Worm (Caenorhabditis elegans) whole organism, midembryonic: ENCODE results near the gene fbxa-96.

Experiments
- cog-1 ChIP-seq: sonication (generic microtip); optimal IDR thresholded peaks from 2 replicates; lab custom pipeline; 2016; ENCODE audit warnings: missing genetic modification characterization, missing compliant biosample characterization
- ref-1 ChIP-seq: fragments of 200-800 bp; sonication (Bioruptor generic); conservative IDR thresholded peaks from 2 replicates; pipeline ENCODE4 v1.3.6; 2022; ENCODE audit warnings: missing genetic modification reagents, missing genetic modification characterization, missing compliant biosample characterization
- tab-1 ChIP-seq: fragments of 200-800 bp; sonication (Bioruptor generic); IDR thresholded peaks from 2 replicates; pipeline ENCODE4 v1.3.6; 2022; ENCODE audit warnings: missing genetic modification characterization, missing compliant biosample characterization
- ztf-29 ChIP-seq: fragments of 200-800 bp; sonication (Bioruptor generic); IDR thresholded peaks from 2 replicates; pipeline ENCODE4 v1.3.6; 2022; ENCODE audit warnings: missing genetic modification reagents, missing genetic modification characterization, missing compliant biosample characterization

- TF ChIP-seq ref-1 (GFP tag; lab: Robert Waterston, UW) (no peak), ztf-29 (no peak), tab-1 (GFP tag; lab: Robert Waterston, UW) (no peak), cog-1 (tag; lab: Kevin White, UChicago) (no peak)
Observed at ce11 chrX:15072877-15073276, 12.7 kb upstream of the fbxa-96 start.
